Fruit fly (Drosophila melanogaster) whole organism, embryonic: ENCODE results near the gene CrzR.

Source experiments
- Atf-2 ChIP-seq: fragments of 200-800 bp; sonication (Bioruptor generic); optimal IDR thresholded peaks from 2 replicates; lab custom pipeline; 2016; ENCODE audit warnings: missing biosample characterization, missing genetic modification characterization
- CG1024 ChIP-seq: fragments of 200-800 bp; sonication (Bioruptor generic); IDR thresholded peaks from 2 replicates; pipeline ENCODE4 v1.3.6; 2022; ENCODE audit warnings: missing biosample characterization, missing genetic modification characterization
- CG10959 ChIP-seq: fragments of 200-800 bp; sonication (Bioruptor generic); IDR thresholded peaks from 2 replicates; pipeline ENCODE4 v1.3.6; 2022; ENCODE audit warnings: missing biosample characterization, missing genetic modification characterization
- CG12104 ChIP-seq: fragments of 200-800 bp; sonication (Bioruptor generic); optimal IDR thresholded peaks from 3 replicates; lab custom pipeline; 2016; ENCODE audit warnings: missing biosample characterization, missing genetic modification characterization
- CG12659 ChIP-seq: fragments of 200-800 bp; sonication (Bioruptor generic); optimal IDR thresholded peaks from 3 replicates; lab custom pipeline; 2017; ENCODE audit warnings: mild to moderate bottlenecking, missing biosample characterization, missing genetic modification reagents, missing genetic modification characterization
- CG14050 ChIP-seq: fragments of 200-800 bp; sonication (Bioruptor generic); IDR thresholded peaks from 3 replicates; pipeline ENCODE4 v1.3.6; 2022; ENCODE audit warnings: missing biosample characterization, missing genetic modification characterization
- CG15479 ChIP-seq: fragments of 200-800 bp; sonication (Bioruptor generic); optimal IDR thresholded peaks from 3 replicates; lab custom pipeline; 2019; ENCODE audit warnings: missing biosample characterization, mild to moderate bottlenecking, missing genetic modification characterization, moderate library complexity
- CG15696 ChIP-seq: fragments of 200-800 bp; sonication (Bioruptor generic); optimal IDR thresholded peaks from 2 replicates; lab custom pipeline; 2019; ENCODE audit warnings: missing biosample characterization, mild to moderate bottlenecking, missing genetic modification characterization, moderate library complexity
- CG17186 ChIP-seq: fragments of 200-800 bp; sonication (Bioruptor generic); optimal IDR thresholded peaks from 3 replicates; lab custom pipeline; 2017; ENCODE audit warnings: missing biosample characterization, missing genetic modification reagents, missing genetic modification characterization
- CG2120 ChIP-seq: fragments of 200-800 bp; sonication (Bioruptor generic); optimal IDR thresholded peaks from 3 replicates; lab custom pipeline; 2016; ENCODE audit warnings: missing biosample characterization, missing genetic modification characterization
- CG31365 ChIP-seq: fragments of 200-800 bp; sonication (Bioruptor generic); optimal IDR thresholded peaks from 2 replicates; lab custom pipeline; 2018; ENCODE audit warnings: missing biosample characterization, mild to moderate bottlenecking, missing genetic modification characterization
- CG4282 ChIP-seq: fragments of 200-800 bp; sonication (Bioruptor generic); optimal IDR thresholded peaks from 2 replicates; lab custom pipeline; 2016; ENCODE audit warnings: missing biosample characterization, missing genetic modification characterization
- CG4404 ChIP-seq: fragments of 200-800 bp; sonication (Bioruptor generic); IDR thresholded peaks from 2 replicates; pipeline ENCODE4 v1.3.6; 2022; ENCODE audit warnings: missing biosample characterization, missing genetic modification characterization
- CG4617 ChIP-seq: fragments of 200-800 bp; sonication (Bioruptor generic); optimal IDR thresholded peaks from 3 replicates; lab custom pipeline; 2016; ENCODE audit warnings: missing biosample characterization, missing genetic modification characterization, borderline replicate concordance
- CG4707 ChIP-seq: fragments of 200-800 bp; sonication (Bioruptor generic); optimal IDR thresholded peaks from 2 replicates; lab custom pipeline; 2018; ENCODE audit warnings: missing biosample characterization, mild to moderate bottlenecking, missing genetic modification characterization, moderate library complexity
- CG8388 ChIP-seq: fragments of 200-800 bp; sonication (Bioruptor generic); optimal IDR thresholded peaks from 2 replicates; lab custom pipeline; 2019; ENCODE audit warnings: missing biosample characterization, mild to moderate bottlenecking, missing genetic modification characterization, moderate library complexity
- Dbx ChIP-seq: fragments of 200-800 bp; sonication (Bioruptor generic); IDR thresholded peaks from 3 replicates; pipeline ENCODE4 v1.3.6; 2022; ENCODE audit warnings: missing biosample characterization, missing genetic modification characterization
- Dip3 ChIP-seq: fragments of 200-800 bp; sonication (Bioruptor generic); optimal IDR thresholded peaks from 3 replicates; lab custom pipeline; 2016; ENCODE audit warnings: missing biosample characterization, missing genetic modification characterization
- Fer3 ChIP-seq: fragments of 200-800 bp; sonication (Bioruptor generic); optimal IDR thresholded peaks from 2 replicates; lab custom pipeline; 2018; ENCODE audit warnings: missing biosample characterization, mild to moderate bottlenecking, missing genetic modification characterization, moderate library complexity
- HLH3B ChIP-seq: fragments of 200-800 bp; sonication (Bioruptor generic); IDR thresholded peaks from 2 replicates; pipeline ENCODE4 v1.3.6; 2022; ENCODE audit warnings: missing biosample characterization, missing genetic modification characterization
- Hand ChIP-seq: fragments of 200-800 bp; sonication (Bioruptor generic); optimal IDR thresholded peaks from 2 replicates; lab custom pipeline; 2017; ENCODE audit warnings: mild to moderate bottlenecking, missing biosample characterization, missing genetic modification reagents, missing genetic modification characterization
- HmgZ ChIP-seq: fragments of 200-800 bp; sonication (Bioruptor generic); optimal IDR thresholded peaks from 2 replicates; lab custom pipeline; 2018; ENCODE audit warnings: missing biosample characterization, mild to moderate bottlenecking, missing genetic modification characterization
- Hmr ChIP-seq: fragments of 200-800 bp; sonication (Bioruptor generic); optimal IDR thresholded peaks from 3 replicates; lab custom pipeline; 2017; ENCODE audit warnings: mild to moderate bottlenecking, missing biosample characterization, missing genetic modification reagents, missing genetic modification characterization
- Hr3 ChIP-seq: fragments of 200-800 bp; sonication (Bioruptor generic); optimal IDR thresholded peaks from 3 replicates; lab custom pipeline; 2016; ENCODE audit warnings: missing biosample characterization, missing genetic modification characterization
- Mad ChIP-seq: fragments of 200-800 bp; sonication (Bioruptor generic); optimal IDR thresholded peaks from 2 replicates; lab custom pipeline; 2016; ENCODE audit warnings: missing biosample characterization, missing genetic modification characterization
- Max ChIP-seq: fragments of 200-800 bp; sonication (Bioruptor generic); optimal IDR thresholded peaks from 2 replicates; lab custom pipeline; 2016; ENCODE audit warnings: missing biosample characterization, mild to moderate bottlenecking, missing genetic modification characterization
- Nf-YA ChIP-seq: fragments of 200-800 bp; sonication (Bioruptor generic); IDR thresholded peaks from 2 replicates; pipeline ENCODE4 v1.3.6; 2022; ENCODE audit warnings: missing biosample characterization, missing genetic modification characterization
- Trl ChIP-seq, 3 experiments: fragments of >200 bp in 2 of 3; fragments of 200-800 bp in 1 of 3; sonication (Bioruptor generic) in 1 of 3; optimal IDR thresholded peaks; 2 replicates in 1 of 3; 3 replicates in 2 of 3; lab custom pipeline; 2016 to 2017; ENCODE audit warnings: missing biosample characterization in 1 of 3, missing genetic modification characterization in 1 of 3
- Xbp1 ChIP-seq: fragments of 200-800 bp; sonication (Bioruptor generic); optimal IDR thresholded peaks from 3 replicates; lab custom pipeline; 2016; ENCODE audit warnings: missing biosample characterization, mild to moderate bottlenecking, missing genetic modification characterization
- ato ChIP-seq: fragments of 200-800 bp; sonication (Bioruptor generic); IDR thresholded peaks from 2 replicates; pipeline ENCODE4 v1.3.6; 2022; ENCODE audit warnings: missing biosample characterization, missing genetic modification characterization; ENCODE audit not compliant: partially characterized antibody
- dmrt99B ChIP-seq: fragments of 200-800 bp; sonication (Bioruptor generic); optimal IDR thresholded peaks from 2 replicates; lab custom pipeline; 2018; ENCODE audit warnings: missing biosample characterization, mild to moderate bottlenecking, missing genetic modification characterization, moderate library complexity
- en ChIP-seq: fragments of 200-800 bp; sonication (Bioruptor generic); optimal IDR thresholded peaks from 2 replicates; lab custom pipeline; 2016; ENCODE audit warnings: missing biosample characterization, missing genetic modification characterization
- ewg ChIP-seq: fragments of 200-800 bp; sonication (Bioruptor generic); optimal IDR thresholded peaks from 3 replicates; lab custom pipeline; 2017; ENCODE audit warnings: mild to moderate bottlenecking, missing biosample characterization, missing genetic modification reagents, missing genetic modification characterization
- fd64A ChIP-seq: fragments of 200-800 bp; sonication (Bioruptor generic); optimal IDR thresholded peaks from 3 replicates; lab custom pipeline; 2018; ENCODE audit warnings: missing biosample characterization, mild to moderate bottlenecking, missing genetic modification characterization
- gem ChIP-seq: fragments of 200-800 bp; sonication (Bioruptor generic); optimal IDR thresholded peaks from 2 replicates; lab custom pipeline; 2019; ENCODE audit warnings: missing biosample characterization, mild to moderate bottlenecking, missing genetic modification characterization, moderate library complexity
- hth ChIP-seq: fragments of >200 bp; optimal IDR thresholded peaks from 2 replicates; lab custom pipeline; 2017; ENCODE audit warnings: inconsistent platforms
- jumu ChIP-seq: fragments of 200-800 bp; sonication (Bioruptor generic); optimal IDR thresholded peaks from 3 replicates; lab custom pipeline; 2016; ENCODE audit warnings: missing biosample characterization, missing genetic modification characterization
- mam ChIP-seq: fragments of 200-800 bp; sonication (Bioruptor generic); optimal IDR thresholded peaks from 3 replicates; lab custom pipeline; 2016; ENCODE audit warnings: missing biosample characterization, missing genetic modification characterization
- mirr ChIP-seq: fragments of 200-800 bp; sonication (Bioruptor generic); optimal IDR thresholded peaks from 3 replicates; lab custom pipeline; 2018; ENCODE audit warnings: missing biosample characterization, mild to moderate bottlenecking, missing genetic modification characterization
- nerfin-2 ChIP-seq: fragments of 200-800 bp; sonication (Bioruptor generic); IDR thresholded peaks from 2 replicates; pipeline ENCODE4 v1.3.6; 2022; ENCODE audit warnings: missing biosample characterization, missing genetic modification characterization; ENCODE audit not compliant: partially characterized antibody
- nom ChIP-seq: fragments of 200-800 bp; sonication (Bioruptor generic); optimal IDR thresholded peaks from 2 replicates; lab custom pipeline; 2017; ENCODE audit warnings: missing biosample characterization, missing genetic modification characterization, mild to moderate bottlenecking, moderate library complexity, missing genetic modification reagents
- org-1 ChIP-seq: fragments of 200-800 bp; sonication (Bioruptor generic); optimal IDR thresholded peaks from 2 replicates; lab custom pipeline; 2017; ENCODE audit warnings: missing biosample characterization, missing genetic modification characterization
- p53 ChIP-seq: fragments of 200-800 bp; sonication (Bioruptor generic); optimal IDR thresholded peaks from 2 replicates; lab custom pipeline; 2016; ENCODE audit warnings: missing biosample characterization, missing genetic modification characterization
- pfk ChIP-seq: fragments of 200-800 bp; sonication (Bioruptor generic); optimal IDR thresholded peaks from 2 replicates; lab custom pipeline; 2018; ENCODE audit warnings: missing biosample characterization, mild to moderate bottlenecking, missing genetic modification characterization, moderate library complexity
- repo ChIP-seq: fragments of 200-800 bp; sonication (Bioruptor generic); optimal IDR thresholded peaks from 2 replicates; lab custom pipeline; 2016; ENCODE audit warnings: missing biosample characterization, missing genetic modification characterization
- schlank ChIP-seq: fragments of 200-800 bp; sonication (Bioruptor generic); optimal IDR thresholded peaks from 2 replicates; lab custom pipeline; 2018; ENCODE audit warnings: missing biosample characterization, mild to moderate bottlenecking, missing genetic modification characterization
- scrt ChIP-seq: fragments of 200-800 bp; sonication (Bioruptor generic); optimal IDR thresholded peaks from 2 replicates; lab custom pipeline; 2018; ENCODE audit warnings: missing biosample characterization, mild to moderate bottlenecking, missing genetic modification characterization, moderate library complexity
- sens-2 ChIP-seq: fragments of 200-800 bp; sonication (Bioruptor generic); IDR thresholded peaks from 2 replicates; pipeline ENCODE4 v1.3.6; 2022; ENCODE audit warnings: missing biosample characterization, missing genetic modification characterization
- sr ChIP-seq: fragments of 200-800 bp; sonication (Bioruptor generic); IDR thresholded peaks from 3 replicates; pipeline ENCODE4 v1.3.6; 2022; ENCODE audit warnings: missing biosample characterization, missing genetic modification characterization
- wek ChIP-seq: fragments of 200-800 bp; sonication (Bioruptor generic); optimal IDR thresholded peaks from 3 replicates; lab custom pipeline; 2018; ENCODE audit warnings: missing biosample characterization, mild to moderate bottlenecking, missing genetic modification characterization, moderate library complexity
- zf30C ChIP-seq: fragments of 200-800 bp; sonication (Bioruptor generic); optimal IDR thresholded peaks from 3 replicates; lab custom pipeline; 2018; ENCODE audit warnings: missing biosample characterization, mild to moderate bottlenecking, missing genetic modification characterization

The CrzR gene

dm6 chr3L:12350307-12350706 lies 1.0 kb downstream of the CrzR start (continued):
- TF ChIP-seq Hr3 (no peak), zf30C (GFP tag; lab: Kevin White, UChicago) (no peak), scrt (GFP tag; lab: Kevin White, UChicago) (no peak), CG1024 (GFP tag; lab: Robert Waterston, UW) (no peak), ewg (no peak), fd64A (GFP tag; lab: Kevin White, UChicago) (no peak), mam (GFP tag; lab: Kevin White, UChicago) (peak; percentile 9), gem (tag; lab: Kevin White, UChicago) (peak; percentile 32), CG4617 (GFP tag; lab: Kevin White, UChicago) (no peak), Trl (optimal IDR thresholded peaks at IDR 0.05; lab: Kevin White, UChicago) (no peak), Trl (GFP tag; optimal IDR thresholded peaks at IDR 0.05; lab: Kevin White, UChicago) (peak; percentile 64), schlank (tag; lab: Kevin White, UChicago) (peak; percentile 53), Xbp1 (GFP tag; lab: Kevin White, UChicago) (peak; percentile 4), Max (GFP tag; lab: Kevin White, UChicago) (no peak), HLH3B (GFP tag; lab: Robert Waterston, UW) (0 out of 2 replicates have a peak, but pooled peaks have one; percentile 40), sens-2 (no peak), en (no peak), CG31365 (no peak), CG4707 (GFP tag; lab: Kevin White, UChicago) (peak; percentile 27), dmrt99B (tag; lab: Kevin White, UChicago) (peak; percentile 28), wek (GFP tag; lab: Kevin White, UChicago) (peak; percentile 32), sr (GFP tag; lab: Robert Waterston, UW) (no peak), nom (no peak), Dip3 (GFP tag; lab: Kevin White, UChicago) (no peak), Mad (GFP tag; lab: Kevin White, UChicago) (no peak), Fer3 (peak; percentile 46), pfk (GFP tag; lab: Kevin White, UChicago) (no peak), CG12104 (GFP tag; lab: Kevin White, UChicago) (peak; percentile 33), CG15479 (GFP tag; lab: Kevin White, UChicago) (no peak), CG10959 (GFP tag; lab: Robert Waterston, UW) (no peak), org-1 (GFP tag; lab: Kevin White, UChicago) (peak; percentile 53), Atf-2 (no peak), CG8388 (GFP tag; lab: Kevin White, UChicago) (peak; percentile 39), mirr (GFP tag; lab: Kevin White, UChicago) (no peak), CG12659 (peak; percentile 14), ato (GFP tag; lab: Robert Waterston, UW) (no peak), CG14050 (no peak), HmgZ (peak; percentile 19), repo (GFP tag; lab: Kevin White, UChicago) (no peak), Hmr (peak; percentile 79), CG15696 (no peak), p53 (GFP tag; lab: Kevin White, UChicago) (no peak), CG4404 (GFP tag; lab: Robert Waterston, UW) (no peak), CG4282 (no peak), CG2120 (GFP tag; lab: Kevin White, UChicago) (peak; percentile 67), Nf-YA (GFP tag; lab: Robert Waterston, UW) (no peak), jumu (GFP tag; lab: Kevin White, UChicago) (peak; percentile 28), nerfin-2 (no peak), Dbx (0 out of 3 replicates have a peak, but pooled peaks have one; percentile 30), CG17186 (GFP tag; lab: Kevin White, UChicago) (no peak), Hand (GFP tag; lab: Kevin White, UChicago) (no peak), hth (lab: Kevin White, UChicago) (no peak)
